Worm (Caenorhabditis elegans): ENCODE results near the gene H10E21.1.

DNA sequence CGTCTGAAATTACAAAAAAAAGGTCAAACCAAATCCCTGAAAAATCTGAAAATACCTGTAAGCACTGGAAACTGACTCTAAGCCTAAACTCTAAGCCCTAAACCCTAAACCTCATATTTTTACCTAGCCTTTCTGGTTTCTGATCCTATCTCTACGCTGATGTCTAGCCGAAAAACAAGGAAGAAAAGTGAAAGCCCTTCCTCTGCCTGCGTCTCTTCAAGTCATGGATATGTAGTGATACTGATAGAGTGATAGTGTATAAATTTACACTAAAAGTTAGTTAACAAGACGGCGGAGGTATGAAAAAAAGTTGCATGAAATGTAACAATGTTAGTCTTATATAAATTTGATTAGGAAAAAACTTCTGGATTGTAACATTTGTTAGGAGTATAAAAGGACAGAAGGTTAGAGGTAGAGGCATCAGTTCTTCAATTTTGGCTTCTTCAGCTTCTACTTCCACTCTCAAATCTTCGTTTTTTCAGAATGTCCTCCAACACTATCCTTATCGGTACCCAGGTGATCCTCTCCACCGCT, 25.1 kb downstream of the H10E21.1 start, which contains the start of gene col-88:
- TF ChIP-seq T07F8.4 (tag; optimal IDR thresholded peaks at IDR 0.05) (no peak), snpc-4 (GFP tag; optimal IDR thresholded peaks at IDR 0.05) (no peak), snpc-4 (tag; optimal IDR thresholded peaks at IDR 0.05) (no peak)
